Fruit fly (Drosophila melanogaster) whole organism: ENCODE measurements around the gene CG34049.

Experiments
- CG8478 ChIP-seq: fragments of >200 bp; optimal IDR thresholded peaks from 2 replicates; lab custom pipeline; 2018; ENCODE audit warnings: inconsistent platforms
- Dll ChIP-seq: fragments of >200 bp; optimal IDR thresholded peaks from 2 replicates; lab custom pipeline; 2017
- EcR ChIP-seq, 2 experiments: fragments of >200 bp; optimal IDR thresholded peaks; 2 replicates each; lab custom pipeline; 2017; ENCODE audit warnings: missing biosample characterization in 2 of 2, missing genetic modification characterization in 2 of 2, missing genetic modification reagents in 2 of 2
- pan ChIP-seq: fragments of >200 bp; optimal IDR thresholded peaks from 2 replicates; lab custom pipeline; 2017
- psq ChIP-seq: fragments of >200 bp; optimal IDR thresholded peaks from 2 replicates; lab custom pipeline; 2017
- usp ChIP-seq: fragments of >200 bp; optimal IDR thresholded peaks from 2 replicates; lab custom pipeline; 2017; ENCODE audit warnings: missing biosample characterization, missing genetic modification characterization, mixed read lengths

dm6 chr2L:2252745-2253144, 12.4 kb downstream of the CG34049 start, which contains the start of gene CG17234:
- TF ChIP-seq EcR (GFP tag; optimal IDR thresholded peaks at IDR 0.05; lab: Kevin White, UChicago) (no peak), CG8478 (lab: Kevin White, UChicago) (no peak), psq (no peak), Dll (lab: Kevin White, UChicago) (no peak), pan (lab: Kevin White, UChicago) (no peak), usp (GFP tag; lab: Kevin White, UChicago) (no peak)
